Worm (Caenorhabditis elegans) whole organism, L3 larva: ENCODE data around the gene dohh-1.

ENCODE experiments used
- R02D3.7 ChIP-seq: fragments of 150-350 bp; optimal IDR thresholded peaks from 2 replicates; lab custom pipeline; 2014; ENCODE audit warnings: missing biosample characterization, missing genetic modification characterization
- ZK546.5 ChIP-seq: sonication (generic microtip); optimal IDR thresholded peaks from 2 replicates; lab custom pipeline; 2017; ENCODE audit warnings: missing biosample characterization, missing genetic modification characterization
- aly-2 ChIP-seq: fragments of 150-350 bp; optimal IDR thresholded peaks from 2 replicates; lab custom pipeline; 2014; ENCODE audit warnings: missing biosample characterization, missing genetic modification characterization
- ama-1 ChIP-seq: fragments of 150-350 bp; optimal IDR thresholded peaks from 2 replicates; lab custom pipeline; 2018
- ceh-16 ChIP-seq: sonication (generic microtip); optimal IDR thresholded peaks from 2 replicates; lab custom pipeline; 2017; ENCODE audit warnings: missing biosample characterization, missing genetic modification characterization
- ceh-28 ChIP-seq: fragments of 150-350 bp; optimal IDR thresholded peaks from 2 replicates; lab custom pipeline; 2014; ENCODE audit warnings: missing biosample characterization, missing genetic modification reagents, missing genetic modification characterization
- ceh-82 ChIP-seq: fragments of 150-350 bp; optimal IDR thresholded peaks from 2 replicates; lab custom pipeline; 2014; ENCODE audit warnings: missing biosample characterization, missing genetic modification characterization
- daf-12 ChIP-seq: fragments of 150-350 bp; optimal IDR thresholded peaks from 2 replicates; lab custom pipeline; 2014; ENCODE audit warnings: missing biosample characterization, missing genetic modification reagents, missing genetic modification characterization
- egl-5 ChIP-seq: fragments of 150-350 bp; optimal IDR thresholded peaks from 2 replicates; lab custom pipeline; 2017; ENCODE audit warnings: missing biosample characterization, missing genetic modification reagents, missing genetic modification characterization, inconsistent platforms
- elt-1 ChIP-seq: fragments of 150-350 bp; optimal IDR thresholded peaks from 2 replicates; lab custom pipeline; 2014; ENCODE audit warnings: missing biosample characterization, missing genetic modification characterization
- elt-2 ChIP-seq: sonication (generic microtip); optimal IDR thresholded peaks from 2 replicates; lab custom pipeline; 2016; ENCODE audit warnings: missing genetic modification reagents, mild to moderate bottlenecking, missing genetic modification characterization, missing compliant biosample characterization
- elt-3 ChIP-seq, 3 experiments: fragments of 150-350 bp in 1 of 3; sonication (generic microtip) in 2 of 3; optimal IDR thresholded peaks; 2 replicates in 2 of 3; 4 replicates in 1 of 3; lab custom pipeline; 2014 to 2017; ENCODE audit warnings: missing biosample characterization in 3 of 3, missing genetic modification characterization in 3 of 3
- eor-1 ChIP-seq, 2 experiments: fragments of 150-350 bp; optimal IDR thresholded peaks; 2 replicates each; lab custom pipeline; 2014 to 2018; ENCODE audit warnings: missing biosample characterization in 2 of 2, missing genetic modification characterization in 2 of 2
- fkh-10 ChIP-seq: sonication (generic microtip); optimal IDR thresholded peaks from 2 replicates; lab custom pipeline; 2017; ENCODE audit warnings: missing biosample characterization, missing genetic modification reagents, missing genetic modification characterization
- fkh-2 ChIP-seq: fragments of 150-350 bp; optimal IDR thresholded peaks from 2 replicates; lab custom pipeline; 2014; ENCODE audit warnings: missing biosample characterization, missing genetic modification reagents, missing genetic modification characterization
- fos-1 ChIP-seq: fragments of 150-350 bp; optimal IDR thresholded peaks from 2 replicates; lab custom pipeline; 2014; ENCODE audit warnings: missing biosample characterization, missing genetic modification characterization
- hmg-11 ChIP-seq: sonication (generic microtip); optimal IDR thresholded peaks from 2 replicates; lab custom pipeline; 2016; ENCODE audit warnings: missing genetic modification characterization, missing compliant biosample characterization
- jun-1 ChIP-seq: fragments of 150-350 bp; optimal IDR thresholded peaks from 2 replicates; lab custom pipeline; 2014; ENCODE audit warnings: missing biosample characterization, missing genetic modification reagents, missing genetic modification characterization
- lin-15B ChIP-seq: fragments of 150-350 bp; optimal IDR thresholded peaks from 2 replicates; lab custom pipeline; 2014; ENCODE audit warnings: missing biosample characterization, missing genetic modification characterization
- lin-39 ChIP-seq: fragments of 150-350 bp; optimal IDR thresholded peaks from 2 replicates; lab custom pipeline; 2018; ENCODE audit warnings: missing biosample characterization, missing genetic modification reagents, missing genetic modification characterization
- lsy-12 ChIP-seq: sonication (generic microtip); optimal IDR thresholded peaks from 2 replicates; lab custom pipeline; 2016; ENCODE audit warnings: mild to moderate bottlenecking, missing genetic modification characterization, missing compliant biosample characterization
- mdl-1 ChIP-seq: fragments of 150-350 bp; optimal IDR thresholded peaks from 2 replicates; lab custom pipeline; 2014; ENCODE audit warnings: missing biosample characterization, missing genetic modification characterization
- mml-1 ChIP-seq: fragments of 150-350 bp; sonication (generic microtip); optimal IDR thresholded peaks from 3 replicates; lab custom pipeline; 2014; ENCODE audit warnings: missing biosample characterization, missing genetic modification characterization
- nfya-1 ChIP-seq: sonication (generic microtip); optimal IDR thresholded peaks from 2 replicates; lab custom pipeline; 2017; ENCODE audit warnings: missing genetic modification characterization, mild to moderate bottlenecking, missing compliant biosample characterization, antibody characterized with exemption, moderate library complexity; ENCODE audit not compliant: insufficient read depth
- nhr-11 ChIP-seq: fragments of 150-350 bp; optimal IDR thresholded peaks from 2 replicates; lab custom pipeline; 2014; ENCODE audit warnings: missing biosample characterization, missing genetic modification characterization
- nhr-12 ChIP-seq: fragments of 150-350 bp; optimal IDR thresholded peaks from 2 replicates; lab custom pipeline; 2014; ENCODE audit warnings: missing biosample characterization, missing genetic modification characterization
- nhr-23 ChIP-seq: fragments of 150-350 bp; optimal IDR thresholded peaks from 2 replicates; lab custom pipeline; 2014; ENCODE audit warnings: missing biosample characterization, missing genetic modification reagents, missing genetic modification characterization
- nhr-237 ChIP-seq: fragments of 150-350 bp; optimal IDR thresholded peaks from 2 replicates; lab custom pipeline; 2014; ENCODE audit warnings: missing biosample characterization, missing genetic modification characterization
- nhr-25 ChIP-seq: sonication (generic microtip); optimal IDR thresholded peaks from 2 replicates; lab custom pipeline; 2017; ENCODE audit warnings: missing biosample characterization, missing genetic modification characterization
- nhr-28 ChIP-seq: fragments of 150-350 bp; optimal IDR thresholded peaks from 2 replicates; lab custom pipeline; 2014; ENCODE audit warnings: missing biosample characterization, missing genetic modification characterization
- nhr-43 ChIP-seq: sonication (generic microtip); optimal IDR thresholded peaks from 2 replicates; lab custom pipeline; 2016; ENCODE audit warnings: mild to moderate bottlenecking, missing genetic modification characterization, missing compliant biosample characterization; ENCODE audit not compliant: poor library complexity, severe bottlenecking
- nhr-67 ChIP-seq: fragments of 150-350 bp; optimal IDR thresholded peaks from 2 replicates; lab custom pipeline; 2014; ENCODE audit warnings: missing biosample characterization, missing genetic modification characterization
- nhr-77 ChIP-seq: fragments of 150-350 bp; optimal IDR thresholded peaks from 2 replicates; lab custom pipeline; 2014; ENCODE audit warnings: missing biosample characterization, missing genetic modification characterization
- pha-4 ChIP-seq: fragments of 150-350 bp; optimal IDR thresholded peaks from 2 replicates; lab custom pipeline; 2014; ENCODE audit warnings: missing biosample characterization, missing genetic modification reagents, missing genetic modification characterization
- pqm-1 ChIP-seq: fragments of 150-350 bp; optimal IDR thresholded peaks from 2 replicates; lab custom pipeline; 2017; ENCODE audit warnings: missing biosample characterization, missing genetic modification characterization, inconsistent platforms
- sea-2 ChIP-seq: fragments of 150-350 bp; sonication (generic microtip); optimal IDR thresholded peaks from 4 replicates; lab custom pipeline; 2014; ENCODE audit warnings: missing biosample characterization, missing genetic modification reagents, missing genetic modification characterization
- skn-1 ChIP-seq: fragments of 150-350 bp; optimal IDR thresholded peaks from 2 replicates; lab custom pipeline; 2014; ENCODE audit warnings: missing biosample characterization, missing genetic modification characterization
- snpc-4 ChIP-seq: fragments of 150-350 bp; optimal IDR thresholded peaks from 2 replicates; lab custom pipeline; 2014; ENCODE audit warnings: missing biosample characterization, missing genetic modification characterization
- tbx-2 ChIP-seq: sonication (generic microtip); optimal IDR thresholded peaks from 2 replicates; lab custom pipeline; 2016; ENCODE audit warnings: mild to moderate bottlenecking, missing genetic modification characterization, missing compliant biosample characterization
- unc-62 ChIP-seq: fragments of 150-350 bp; sonication (generic microtip); optimal IDR thresholded peaks from 4 replicates; lab custom pipeline; 2014; ENCODE audit warnings: missing biosample characterization, missing genetic modification reagents, missing genetic modification characterization
- zag-1 ChIP-seq: fragments of 150-350 bp; optimal IDR thresholded peaks from 2 replicates; lab custom pipeline; 2014; ENCODE audit warnings: missing biosample characterization, missing genetic modification characterization
- ztf-4 ChIP-seq: fragments of 150-350 bp; optimal IDR thresholded peaks from 2 replicates; lab custom pipeline; 2014; ENCODE audit warnings: missing biosample characterization, missing genetic modification characterization

The dohh-1 gene

DNA sequence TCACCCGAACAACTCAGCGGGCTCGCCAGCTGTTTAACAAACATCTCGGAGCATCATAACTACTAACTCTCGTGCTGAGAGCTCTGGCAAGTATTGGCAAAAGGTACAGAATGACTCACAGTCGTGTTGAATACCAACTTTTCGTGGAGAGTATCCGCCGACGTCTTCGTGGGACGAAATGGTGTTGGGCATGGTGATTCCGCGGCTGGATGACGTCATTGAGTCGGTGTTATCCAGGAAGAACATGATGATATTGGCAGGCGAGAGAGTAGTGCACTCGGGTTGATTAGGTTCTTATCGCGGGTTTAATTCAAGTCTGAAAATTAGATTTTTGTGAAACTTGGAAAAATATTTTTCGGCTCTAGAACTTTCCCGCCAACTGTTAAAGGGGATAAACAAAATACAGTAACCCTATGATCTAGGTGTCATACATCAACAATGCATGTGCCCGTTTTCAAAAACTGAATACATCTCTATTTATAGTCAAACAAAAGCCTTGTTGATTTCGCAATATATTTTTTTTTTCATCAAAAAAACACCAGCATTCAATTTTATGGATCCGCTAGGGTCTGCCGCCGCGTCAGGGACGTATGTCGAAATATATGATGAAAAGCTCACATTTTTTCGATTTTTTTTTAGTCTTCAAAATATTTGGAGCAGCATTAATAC lies 26.2 kb upstream of the dohh-1 start:
- TF ChIP-seq skn-1 (tag; lab: Kevin White, UChicago) (no peak), nfya-1 (tag; lab: Kevin White, UChicago) (peak; percentile 13), ama-1 (peak; percentile 90), lsy-12 (tag; lab: Kevin White, UChicago) (peak; percentile 54)

DNA sequence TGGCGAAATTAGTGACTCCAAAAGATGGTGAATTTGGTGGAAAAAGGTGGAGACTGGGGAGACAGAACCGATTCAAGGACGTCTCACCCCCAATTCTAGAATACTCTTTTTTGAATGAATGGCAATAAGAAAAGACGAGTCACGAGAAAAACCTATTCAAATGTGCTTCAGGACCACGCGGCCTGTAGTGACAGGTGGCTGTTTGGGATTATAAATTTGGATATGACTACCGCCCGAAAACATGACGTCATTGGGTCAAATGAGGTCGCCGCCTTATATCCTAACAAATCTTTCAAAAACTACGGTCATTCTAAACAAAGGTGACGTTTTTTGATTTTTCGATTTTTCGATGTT lies 25.7 kb upstream of the dohh-1 start:
- TF ChIP-seq fkh-10 (no peak), sea-2 (GFP tag; lab: Kevin White, UChicago) (no peak), hmg-11 (tag; lab: Kevin White, UChicago) (no peak), unc-62 (GFP tag; lab: Kevin White, UChicago) (no peak), mdl-1 (tag; lab: Kevin White, UChicago) (no peak), fos-1 (tag; lab: Kevin White, UChicago) (no peak), nhr-25 (tag; lab: Kevin White, UChicago) (peak; percentile 18), nhr-11 (tag; lab: Kevin White, UChicago) (no peak), daf-12 (tag; lab: Kevin White, UChicago) (no peak), eor-1 (tag; optimal IDR thresholded peaks at IDR 0.05; lab: Kevin White, UChicago) (no peak), nhr-67 (tag; lab: Kevin White, UChicago) (no peak), nhr-23 (no peak), ztf-4 (tag; lab: Kevin White, UChicago) (no peak), fkh-2 (no peak), ZK546.5 (tag; lab: Kevin White, UChicago) (no peak), ama-1 (peak; percentile 73)
- TF ChIP-seq, all 47 proteins: peak for 2

DNA sequence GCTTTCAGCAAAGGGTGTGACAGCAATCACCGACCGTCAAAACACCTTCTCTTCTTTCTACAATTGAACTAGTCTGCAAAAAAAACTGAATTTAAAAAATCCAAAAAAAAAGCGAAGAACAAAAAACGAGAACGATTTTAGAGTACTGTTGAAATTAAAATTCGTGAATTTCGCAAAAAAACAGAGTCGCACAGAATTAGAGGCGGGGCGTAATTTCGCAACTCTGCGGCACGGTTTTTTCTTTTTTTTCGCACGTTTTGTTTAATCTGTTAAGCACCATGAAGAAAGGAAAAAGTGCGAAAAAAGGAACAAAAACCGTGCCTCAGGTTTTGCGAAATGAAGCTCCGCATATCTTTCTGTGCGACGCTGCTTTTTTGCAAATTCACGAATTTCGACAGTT lies 24.8 kb upstream of the dohh-1 start, which contains the start of gene mnk-1:
mnk-1 (minus strand) TSS at position 73 of the 400 bp plus-strand sequence.
- TF ChIP-seq fos-1 (tag; lab: Kevin White, UChicago) (no peak), egl-5 (peak; percentile 22), nhr-43 (tag; lab: Kevin White, UChicago) (no peak)

DNA sequence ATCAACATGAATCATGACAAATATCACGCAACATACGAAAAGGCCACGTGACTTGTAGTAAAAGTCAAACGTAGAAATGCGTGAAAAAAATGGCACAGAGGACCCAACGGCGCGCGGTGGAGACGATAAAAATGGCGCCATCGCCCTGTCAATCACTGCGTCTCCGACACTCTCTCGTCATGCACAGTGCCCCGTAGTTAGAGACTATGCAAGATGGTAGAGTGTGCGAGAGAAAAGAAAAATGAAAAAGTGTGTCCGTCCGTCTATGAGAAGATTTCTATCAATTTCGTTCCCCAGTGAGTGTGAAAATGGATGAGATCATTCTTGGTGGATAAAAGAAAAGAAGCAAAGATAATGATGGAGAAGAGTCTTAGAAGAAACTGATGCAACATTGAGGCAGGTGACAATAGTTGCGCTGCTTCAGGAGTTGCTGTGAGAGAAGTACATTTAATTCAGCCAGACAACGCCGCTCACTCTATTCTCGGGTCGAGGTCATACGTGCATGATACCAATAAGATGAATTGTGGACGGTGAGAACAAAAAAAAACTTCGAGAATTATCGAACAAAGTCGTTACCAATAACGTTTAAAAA lies 24.2 kb upstream of the dohh-1 start:
- TF ChIP-seq ceh-28 (tag; lab: Kevin White, UChicago) = no peak
- no peak for TF ChIP-seq lsy-12 (tag; lab: Kevin White, UChicago)
- no peak for TF ChIP-seq nhr-67 (tag; lab: Kevin White, UChicago)
- TF ChIP-seq aly-2 (tag; lab: Kevin White, UChicago) = no peak
- no peak for TF ChIP-seq sea-2 (GFP tag; lab: Kevin White, UChicago)
- TF ChIP-seq ceh-16 (tag; lab: Kevin White, UChicago) = no peak
- no peak for TF ChIP-seq skn-1 (tag; lab: Kevin White, UChicago)
- peak; percentile 28 for TF ChIP-seq hmg-11 (tag; lab: Kevin White, UChicago)
- TF ChIP-seq unc-62 (GFP tag; lab: Kevin White, UChicago) = peak; percentile 71
- TF ChIP-seq nhr-25 (tag; lab: Kevin White, UChicago) = peak; percentile 79
- TF ChIP-seq tbx-2 (tag; lab: Kevin White, UChicago) = peak; percentile 19
- peak; percentile 55 for TF ChIP-seq pha-4 (tag; lab: Kevin White, UChicago)
- peak; percentile 47 for TF ChIP-seq nhr-11 (tag; lab: Kevin White, UChicago)
- TF ChIP-seq daf-12 (tag; lab: Kevin White, UChicago) = no peak
- TF ChIP-seq zag-1 (tag; lab: Kevin White, UChicago) = no peak
- TF ChIP-seq nhr-43 (tag; lab: Kevin White, UChicago) = peak; percentile 38
- no peak for TF ChIP-seq mml-1 (tag; lab: Kevin White, UChicago)
- TF ChIP-seq nhr-237 = no peak
- TF ChIP-seq fkh-10 = no peak
- peak in 1 of 3 experiments; percentile 47 for TF ChIP-seq elt-3 (tag; optimal IDR thresholded peaks at IDR 0.05; lab: Kevin White, UChicago)
- peak; percentile 68 for TF ChIP-seq elt-2 (tag; lab: Kevin White, UChicago)
- peak; percentile 23 for TF ChIP-seq nfya-1 (tag; lab: Kevin White, UChicago)
- no peak for TF ChIP-seq lin-39 (tag; lab: Kevin White, UChicago)
- peak; percentile 31 for TF ChIP-seq nhr-23
- TF ChIP-seq egl-5 = no peak
- TF ChIP-seq ceh-82 (tag; lab: Kevin White, UChicago) = no peak
- no peak for TF ChIP-seq mdl-1 (tag; lab: Kevin White, UChicago)
- no peak for TF ChIP-seq pqm-1
- TF ChIP-seq nhr-12 (tag; lab: Kevin White, UChicago) = no peak
- TF ChIP-seq nhr-77 (tag; lab: Kevin White, UChicago) = no peak
- no peak for TF ChIP-seq eor-1 (tag; optimal IDR thresholded peaks at IDR 0.05; lab: Kevin White, UChicago)
- TF ChIP-seq ztf-4 (tag; lab: Kevin White, UChicago) = peak; percentile 78
- no peak for TF ChIP-seq fkh-2
- TF ChIP-seq snpc-4 (tag; lab: Kevin White, UChicago) = peak; percentile 12
- TF ChIP-seq ZK546.5 (tag; lab: Kevin White, UChicago) = no peak
- no peak for TF ChIP-seq nhr-28 (tag; lab: Kevin White, UChicago)
- TF ChIP-seq R02D3.7 (tag; lab: Kevin White, UChicago) = peak; percentile 17
- TF ChIP-seq lin-15B (tag; lab: Kevin White, UChicago) = peak; percentile 25
- TF ChIP-seq elt-1 (tag; lab: Kevin White, UChicago) = no peak
- no peak for TF ChIP-seq jun-1 (tag; lab: Kevin White, UChicago)
- peak; percentile 34 for TF ChIP-seq fos-1 (tag; lab: Kevin White, UChicago)
